Fruit fly (Drosophila melanogaster) whole organism, pupa: ENCODE results near the gene Eig71Ec.

Source experiments
- CG10348 ChIP-seq: fragments of 200-800 bp; sonication (Bioruptor generic); IDR thresholded peaks from 2 replicates; pipeline ENCODE4 v1.3.6; 2022; ENCODE audit warnings: missing biosample characterization, missing genetic modification characterization
- CG12605 ChIP-seq: fragments of 200-800 bp; sonication (Bioruptor generic); IDR thresholded peaks from 2 replicates; pipeline ENCODE4 v1.3.6; 2022; ENCODE audit warnings: missing biosample characterization, missing genetic modification characterization
- CG13204 ChIP-seq: fragments of 200-800 bp; sonication (Bioruptor generic); optimal IDR thresholded peaks from 2 replicates; lab custom pipeline; 2018; ENCODE audit warnings: missing biosample characterization, mild to moderate bottlenecking, missing genetic modification characterization, moderate library complexity
- CG17806 ChIP-seq: fragments of 200-800 bp; sonication (Bioruptor generic); optimal IDR thresholded peaks from 2 replicates; lab custom pipeline; 2018; ENCODE audit warnings: missing biosample characterization, mild to moderate bottlenecking, missing genetic modification characterization, moderate library complexity
- CG34367 ChIP-seq: fragments of 200-800 bp; sonication (Bioruptor generic); optimal IDR thresholded peaks from 2 replicates; lab custom pipeline; 2018; ENCODE audit warnings: missing biosample characterization, mild to moderate bottlenecking, missing genetic modification characterization
- CG8159 ChIP-seq: fragments of 200-800 bp; sonication (Bioruptor generic); optimal IDR thresholded peaks from 3 replicates; lab custom pipeline; 2018; ENCODE audit warnings: missing biosample characterization, mild to moderate bottlenecking, missing genetic modification characterization, moderate library complexity
- CG8301 ChIP-seq: fragments of 200-800 bp; sonication (Bioruptor generic); optimal IDR thresholded peaks from 2 replicates; lab custom pipeline; 2018; ENCODE audit warnings: missing biosample characterization, mild to moderate bottlenecking, missing genetic modification characterization
- D1 ChIP-seq: fragments of 200-800 bp; sonication (Bioruptor generic); optimal IDR thresholded peaks from 2 replicates; lab custom pipeline; 2018; ENCODE audit warnings: missing biosample characterization, mild to moderate bottlenecking, missing genetic modification characterization, moderate library complexity
- EcR ChIP-seq: fragments of 200-800 bp; sonication (Bioruptor generic); optimal IDR thresholded peaks from 3 replicates; lab custom pipeline; 2019; ENCODE audit warnings: missing biosample characterization, missing genetic modification characterization, mild to moderate bottlenecking, moderate library complexity, missing genetic modification reagents
- Ets98B ChIP-seq: fragments of 200-800 bp; sonication (Bioruptor generic); IDR thresholded peaks from 2 replicates; pipeline ENCODE4 v1.3.6; 2022; ENCODE audit warnings: missing biosample characterization, missing genetic modification characterization
- gl ChIP-seq: fragments of 200-800 bp; sonication (Bioruptor generic); optimal IDR thresholded peaks from 2 replicates; lab custom pipeline; 2018; ENCODE audit warnings: missing biosample characterization, mild to moderate bottlenecking, missing genetic modification characterization

DNA sequence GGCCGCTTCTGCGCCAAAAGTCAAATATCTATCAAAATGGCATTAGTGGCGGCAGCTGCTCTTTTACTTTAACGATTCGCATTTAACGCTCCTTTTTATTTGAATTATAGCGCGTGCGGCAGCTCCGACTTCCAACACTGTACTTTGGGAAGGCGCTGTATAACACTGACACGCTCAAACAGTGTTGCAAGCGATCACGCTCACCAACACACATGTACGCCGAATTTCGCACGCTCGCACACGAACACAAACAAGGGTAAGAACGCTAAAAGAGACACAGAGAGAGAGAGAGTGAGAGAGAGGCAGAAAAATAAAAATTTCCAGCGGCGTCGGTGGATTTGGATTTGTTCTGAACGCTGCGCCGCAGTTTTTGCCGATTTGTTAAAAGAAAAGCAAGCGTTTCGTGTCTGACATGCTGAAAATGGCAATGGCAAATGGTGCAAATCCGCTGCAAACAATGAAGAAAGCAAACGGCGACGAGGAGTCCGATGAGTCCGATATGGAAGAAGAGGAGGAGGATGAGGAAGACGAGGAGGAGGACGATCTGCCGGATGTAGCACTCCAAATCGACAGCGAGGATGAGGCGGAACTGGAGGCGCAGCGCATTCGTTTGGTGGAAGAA lies 32.3 kb downstream of the Eig71Ec start, which contains the start of gene Phs:
- TF ChIP-seq CG10348 (GFP tag; lab: Robert Waterston, UW) (no peak), Ets98B (peak; percentile 76), CG34367 (peak; percentile 44), CG17806 (peak; percentile 27), CG8301 (no peak), EcR (GFP tag; lab: Kevin White, UChicago) (peak; percentile 64), CG12605 (GFP tag; lab: Robert Waterston, UW) (no peak), CG13204 (GFP tag; lab: Kevin White, UChicago) (peak; percentile 38), gl (tag; lab: Kevin White, UChicago) (peak; percentile 2), D1 (peak; percentile 9), CG8159 (peak; percentile 52)
